Worm (Caenorhabditis elegans): ENCODE data around the gene timp-1.

- no peak for TF ChIP-seq W03F9.2 (tag; optimal IDR thresholded peaks at IDR 0.05)
- TF ChIP-seq him-1 (tag; optimal IDR thresholded peaks at IDR 0.05) = no peak
Observed at ce11 chrV:8185737-8186136, 21.3 kb upstream of the timp-1 start, which contains the start of gene F20D6.2.
